Fruit fly (Drosophila melanogaster): ENCODE measurements around the gene CG10347.

The CG10347 gene

DNA sequence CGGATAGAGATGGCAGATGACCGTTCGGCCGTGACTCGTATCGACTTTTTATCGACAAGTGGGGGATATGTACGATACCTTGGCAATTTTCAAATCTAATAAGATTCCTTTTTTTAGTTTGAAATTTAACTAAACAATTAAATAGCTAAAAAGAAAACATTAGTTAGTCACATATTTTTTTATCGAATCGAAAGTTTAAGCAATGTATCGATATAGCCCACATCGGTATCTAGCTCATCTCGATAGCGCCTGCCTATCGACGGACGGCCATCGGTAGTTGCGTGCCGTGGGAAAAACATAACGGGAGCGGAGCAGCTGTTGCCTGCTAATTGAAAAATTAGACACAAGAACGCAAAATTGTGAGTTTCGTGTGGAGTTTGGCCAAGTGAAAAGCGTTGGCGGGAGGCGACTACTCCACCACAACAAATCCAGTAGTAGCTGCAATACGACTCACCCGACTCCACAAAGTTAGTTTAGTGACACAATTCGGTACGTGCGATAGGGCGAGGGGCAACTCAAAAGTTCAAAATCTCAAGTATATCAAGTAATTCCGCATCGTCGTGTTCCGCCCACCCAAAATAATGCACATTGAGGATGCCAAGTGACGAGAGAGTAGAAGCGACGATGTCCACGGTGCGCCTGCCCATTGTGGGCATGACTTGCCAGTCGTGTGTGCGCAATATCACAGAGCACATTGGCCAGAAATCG is at the start of gene CG10347, which contains the start of gene ATP7:
TSS of gene CG10347 (minus strand) at position 174 of the 708 bp plus-strand sequence.
TSS of gene ATP7 (plus strand) at position 265 of the 708 bp plus-strand sequence.
- TF ChIP-seq eg (GFP tag; IDR thresholded peaks at IDR 0.05) = peak; percentile 17; the same call in 1 of the 3 replicates
- TF ChIP-seq CG34406 (GFP tag; optimal IDR thresholded peaks at IDR 0.05) = no peak
- peak; percentile 7 for TF ChIP-seq acj6 (GFP tag; optimal IDR thresholded peaks at IDR 0.05)
- TF ChIP-seq salr (GFP tag; optimal IDR thresholded peaks at IDR 0.05) = no peak
- no peak for TF ChIP-seq CG6163 (GFP tag; IDR thresholded peaks at IDR 0.05)
- peak; percentile 41 for TF ChIP-seq fkh (GFP tag; optimal IDR thresholded peaks at IDR 0.05)
- TF ChIP-seq pdm3 (GFP tag; optimal IDR thresholded peaks at IDR 0.05) = peak; percentile 3
- TF ChIP-seq CG8319 (GFP tag; optimal IDR thresholded peaks at IDR 0.05) = no peak
- peak; percentile 58 for TF ChIP-seq Eip78C (GFP tag)
- peak; percentile 13 for TF ChIP-seq CG10631 (GFP tag; optimal IDR thresholded peaks at IDR 0.05)
- no peak for TF ChIP-seq fd85E (GFP tag; optimal IDR thresholded peaks at IDR 0.05)
- peak; percentile 25 to 57 for TF ChIP-seq ss (GFP tag; optimal IDR thresholded peaks at IDR 0.05)
- no peak for TF ChIP-seq dsx (GFP tag; optimal IDR thresholded peaks at IDR 0.05; ENCODE audit: poor library complexity, severe bottlenecking)
- peak; percentile 2 for TF ChIP-seq Sox102F (GFP tag; optimal IDR thresholded peaks at IDR 0.05)
- no peak for TF ChIP-seq CG6276 (GFP tag; optimal IDR thresholded peaks at IDR 0.05)
- no peak for TF ChIP-seq CG11294 (GFP tag; IDR thresholded peaks at IDR 0.05)
- no peak for TF ChIP-seq CG6808 (GFP tag; optimal IDR thresholded peaks at IDR 0.05)
- peak; percentile 37 for TF ChIP-seq topi (GFP tag; optimal IDR thresholded peaks at IDR 0.05)
- TF ChIP-seq Blimp-1 (GFP tag; optimal IDR thresholded peaks at IDR 0.05) = no peak
- TF ChIP-seq CG11762 (GFP tag; optimal IDR thresholded peaks at IDR 0.05; ENCODE audit: insufficient read depth) = no peak
- peak; percentile 7 for TF ChIP-seq cyc (GFP tag; optimal IDR thresholded peaks at IDR 0.05)
- no peak for TF ChIP-seq CG9139 (GFP tag; optimal IDR thresholded peaks at IDR 0.05)
- TF ChIP-seq CG3919 (GFP tag; optimal IDR thresholded peaks at IDR 0.05) = peak; percentile 9
- no peak for TF ChIP-seq CG6792 (GFP tag; optimal IDR thresholded peaks at IDR 0.05)
- no peak for TF ChIP-seq Lpt (GFP tag; optimal IDR thresholded peaks at IDR 0.05)
- peak; percentile 21 for TF ChIP-seq lz (GFP tag; optimal IDR thresholded peaks at IDR 0.05)
- TF ChIP-seq CG8632 (GFP tag; optimal IDR thresholded peaks at IDR 0.05) = no peak
- TF ChIP-seq fd59A (GFP tag; optimal IDR thresholded peaks at IDR 0.05) = no peak
- no peak for TF ChIP-seq Hr38 (GFP tag; optimal IDR thresholded peaks at IDR 0.05)
- TF ChIP-seq OdsH (GFP tag; optimal IDR thresholded peaks at IDR 0.05) = peak; percentile 25
- peak; percentile 22 for TF ChIP-seq Eip75B (GFP tag; optimal IDR thresholded peaks at IDR 0.05)
- TF ChIP-seq CG7368 (GFP tag; optimal IDR thresholded peaks at IDR 0.05) = no peak
- TF ChIP-seq CG16779 (tag; optimal IDR thresholded peaks at IDR 0.05) = no peak
- TF ChIP-seq CG11902 (GFP tag; optimal IDR thresholded peaks at IDR 0.05) = no peak
- no peak for TF ChIP-seq dac (GFP tag; optimal IDR thresholded peaks at IDR 0.05)
- TF ChIP-seq Sox15 (GFP tag; optimal IDR thresholded peaks at IDR 0.05) = no peak
- TF ChIP-seq Eip93F (GFP tag; optimal IDR thresholded peaks at IDR 0.05) = no peak
- TF ChIP-seq CG32006 (GFP tag; optimal IDR thresholded peaks at IDR 0.05) = no peak
- peak; percentile 30 for TF ChIP-seq Sox14 (GFP tag; optimal IDR thresholded peaks at IDR 0.05)
- TF ChIP-seq CG31627 (GFP tag; optimal IDR thresholded peaks at IDR 0.05) = peak; percentile 21
- TF ChIP-seq achi (GFP tag; optimal IDR thresholded peaks at IDR 0.05) = peak; percentile 29
- no peak for TF ChIP-seq CG10669 (GFP tag; optimal IDR thresholded peaks at IDR 0.05)
- no peak for TF ChIP-seq CG4318 (GFP tag; optimal IDR thresholded peaks at IDR 0.05)
- TF ChIP-seq Gug (GFP tag; IDR thresholded peaks at IDR 0.05) = no peak
- peak; percentile 13; the same call in 1 of the 2 replicates for TF ChIP-seq CG15336 (GFP tag; IDR thresholded peaks at IDR 0.05)
- peak; percentile 9 for TF ChIP-seq vri (GFP tag; optimal IDR thresholded peaks at IDR 0.05)
- TF ChIP-seq spab (GFP tag; optimal IDR thresholded peaks at IDR 0.05) = no peak
- TF ChIP-seq Met (GFP tag; optimal IDR thresholded peaks at IDR 0.05) = peak; percentile 38
- peak; percentile 67 for TF ChIP-seq svp (GFP tag)
- TF ChIP-seq Ets21C (GFP tag; optimal IDR thresholded peaks at IDR 0.05) = peak; percentile 7
- TF ChIP-seq Smox (GFP tag; optimal IDR thresholded peaks at IDR 0.05) = peak; percentile 22
